Worm (Caenorhabditis elegans) whole organism, young adult: ENCODE data around the gene gadr-3.

Experiments used
- B0019.2 ChIP-seq: fragments of 200-800 bp; sonication (Bioruptor generic); conservative IDR thresholded peaks from 2 replicates; pipeline ENCODE4 v1.3.6; 2022; ENCODE audit warnings: missing genetic modification reagents, missing genetic modification characterization, missing compliant biosample characterization
- B0336.3 ChIP-seq: fragments of 200-800 bp; sonication (Bioruptor generic); IDR thresholded peaks from 2 replicates; pipeline ENCODE4 v1.3.6; 2022; ENCODE audit warnings: missing genetic modification characterization, missing compliant biosample characterization
- C06A6.2 ChIP-seq: fragments of 200-800 bp; sonication (Bioruptor generic); conservative IDR thresholded peaks from 2 replicates; pipeline ENCODE4 v1.3.6; 2022; ENCODE audit warnings: missing genetic modification characterization, missing compliant biosample characterization
- D2030.7 ChIP-seq: fragments of 200-800 bp; sonication (Bioruptor generic); IDR thresholded peaks from 2 replicates; pipeline ENCODE4 v1.3.6; 2022; ENCODE audit warnings: missing genetic modification reagents, missing genetic modification characterization, missing compliant biosample characterization
- F10E7.11 ChIP-seq: sonication (generic microtip); optimal IDR thresholded peaks from 2 replicates; lab custom pipeline; 2017; ENCODE audit warnings: mild to moderate bottlenecking, missing genetic modification characterization, moderate library complexity, missing compliant biosample characterization
- F49E8.2 ChIP-seq: sonication (generic microtip); optimal IDR thresholded peaks from 3 replicates; lab custom pipeline; 2017; ENCODE audit warnings: missing genetic modification characterization, mild to moderate bottlenecking, missing compliant biosample characterization, antibody characterized with exemption, moderate library complexity; ENCODE audit not compliant: insufficient read depth
- F52B5.7 ChIP-seq: sonication (generic microtip); optimal IDR thresholded peaks from 2 replicates; lab custom pipeline; 2016; ENCODE audit warnings: mild to moderate bottlenecking, missing genetic modification characterization, missing compliant biosample characterization
- T07F8.4 ChIP-seq: sonication (generic microtip); optimal IDR thresholded peaks from 2 replicates; lab custom pipeline; 2016; ENCODE audit warnings: mild to moderate bottlenecking, missing genetic modification characterization, moderate library complexity, missing compliant biosample characterization
- T26A5.8 ChIP-seq: sonication (generic microtip); optimal IDR thresholded peaks from 2 replicates; lab custom pipeline; 2016; ENCODE audit warnings: missing genetic modification characterization, missing compliant biosample characterization
- Y67H2A.10 ChIP-seq: fragments of 200-800 bp; sonication (Bioruptor generic); conservative IDR thresholded peaks from 2 replicates; pipeline ENCODE4 v1.3.6; 2022; ENCODE audit warnings: missing genetic modification reagents, missing genetic modification characterization, missing compliant biosample characterization
- Y95B8A.8 ChIP-seq: fragments of 200-800 bp; sonication (Bioruptor generic); IDR thresholded peaks from 2 replicates; pipeline ENCODE4 v1.3.6; 2022; ENCODE audit warnings: missing genetic modification reagents, missing genetic modification characterization, missing compliant biosample characterization
- ZK185.1 ChIP-seq: sonication (generic microtip); optimal IDR thresholded peaks from 2 replicates; lab custom pipeline; 2016; ENCODE audit warnings: mild to moderate bottlenecking, missing genetic modification characterization, missing compliant biosample characterization; ENCODE audit not compliant: poor library complexity, severe bottlenecking
- aptf-3 ChIP-seq: fragments of 200-800 bp; sonication (Bioruptor generic); IDR thresholded peaks from 2 replicates; pipeline ENCODE4 v1.3.6; 2022; ENCODE audit warnings: missing genetic modification characterization, missing compliant biosample characterization
- ccch-3 ChIP-seq: fragments of 200-800 bp; sonication (Bioruptor generic); optimal IDR thresholded peaks from 2 replicates; lab custom pipeline; 2018; ENCODE audit warnings: mild to moderate bottlenecking, missing genetic modification characterization, missing compliant biosample characterization
- ceh-100 ChIP-seq: fragments of 200-800 bp; sonication (Bioruptor generic); IDR thresholded peaks from 2 replicates; pipeline ENCODE4 v1.3.6; 2022; ENCODE audit warnings: missing genetic modification reagents, missing genetic modification characterization, missing compliant biosample characterization
- ceh-27 ChIP-seq: fragments of 200-800 bp; sonication (Bioruptor generic); optimal IDR thresholded peaks from 2 replicates; lab custom pipeline; 2018; ENCODE audit warnings: mild to moderate bottlenecking, missing genetic modification characterization, moderate library complexity, missing compliant biosample characterization
- dpl-1 ChIP-seq: fragments of 150-350 bp; optimal IDR thresholded peaks from 2 replicates; lab custom pipeline; 2014; ENCODE audit warnings: missing biosample characterization, missing genetic modification reagents, missing genetic modification characterization
- ets-4 ChIP-seq: fragments of 200-800 bp; sonication (Bioruptor generic); optimal IDR thresholded peaks from 2 replicates; lab custom pipeline; 2018; ENCODE audit warnings: mild to moderate bottlenecking, missing genetic modification characterization, missing compliant biosample characterization
- hrde-1 ChIP-seq: sonication (generic microtip); optimal IDR thresholded peaks from 2 replicates; lab custom pipeline; 2016; ENCODE audit warnings: missing genetic modification characterization, mild to moderate bottlenecking, missing compliant biosample characterization, moderate library complexity, missing genotype, missing genetic modification reagents, borderline replicate concordance
- let-526 ChIP-seq: fragments of 200-800 bp; sonication (Bioruptor generic); IDR thresholded peaks from 2 replicates; pipeline ENCODE4 v1.3.6; 2022; ENCODE audit warnings: missing genetic modification reagents, missing genetic modification characterization, missing compliant biosample characterization
- lin-26 ChIP-seq: fragments of 200-800 bp; sonication (Bioruptor generic); IDR thresholded peaks from 2 replicates; pipeline ENCODE4 v1.3.6; 2022; ENCODE audit warnings: missing genetic modification reagents, missing genetic modification characterization, missing compliant biosample characterization
- lir-1 ChIP-seq: fragments of 200-800 bp; sonication (Bioruptor generic); conservative IDR thresholded peaks from 2 replicates; pipeline ENCODE4 v1.3.6; 2022; ENCODE audit warnings: missing genetic modification reagents, missing genetic modification characterization, missing compliant biosample characterization
- lsl-1 ChIP-seq: fragments of 200-800 bp; sonication (Bioruptor generic); optimal IDR thresholded peaks from 2 replicates; lab custom pipeline; 2018; ENCODE audit warnings: mild to moderate bottlenecking, missing genetic modification characterization, moderate library complexity, missing compliant biosample characterization
- madf-3 ChIP-seq: fragments of 200-800 bp; sonication (Bioruptor generic); IDR thresholded peaks from 2 replicates; pipeline ENCODE4 v1.3.6; 2022; ENCODE audit warnings: missing genetic modification reagents, missing genetic modification characterization, missing compliant biosample characterization
- mcd-1 ChIP-seq: fragments of 200-800 bp; sonication (Bioruptor generic); IDR thresholded peaks from 2 replicates; pipeline ENCODE4 v1.3.6; 2022; ENCODE audit warnings: missing genetic modification reagents, missing genetic modification characterization, missing compliant biosample characterization
- mel-28 ChIP-seq: sonication (generic microtip); optimal IDR thresholded peaks from 2 replicates; lab custom pipeline; 2016; ENCODE audit warnings: borderline replicate concordance, mild to moderate bottlenecking, missing genetic modification characterization, missing compliant biosample characterization
- mes-4 ChIP-seq: sonication (generic microtip); optimal IDR thresholded peaks from 2 replicates; lab custom pipeline; 2016; ENCODE audit warnings: missing genotype, missing genetic modification characterization, missing compliant biosample characterization
- mxl-1 ChIP-seq: sonication (generic microtip); optimal IDR thresholded peaks from 2 replicates; lab custom pipeline; 2016; ENCODE audit warnings: missing genetic modification characterization, missing compliant biosample characterization
- nhr-27 ChIP-seq: fragments of 200-800 bp; sonication (Bioruptor generic); optimal IDR thresholded peaks from 2 replicates; lab custom pipeline; 2018; ENCODE audit warnings: mild to moderate bottlenecking, missing genetic modification characterization, moderate library complexity, missing compliant biosample characterization
- pbrm-1 ChIP-seq: fragments of 200-800 bp; sonication (Bioruptor generic); IDR thresholded peaks from 2 replicates; pipeline ENCODE4 v1.3.6; 2022; ENCODE audit warnings: missing genetic modification reagents, missing genetic modification characterization, missing compliant biosample characterization
- repo-1 ChIP-seq: sonication (generic microtip); optimal IDR thresholded peaks from 2 replicates; lab custom pipeline; 2017; ENCODE audit warnings: mild to moderate bottlenecking, missing genetic modification characterization, missing compliant biosample characterization
- sdz-38 ChIP-seq: sonication (generic microtip); optimal IDR thresholded peaks from 2 replicates; lab custom pipeline; 2016; ENCODE audit warnings: missing genotype, missing genetic modification characterization, missing compliant biosample characterization
- snpc-1.3 ChIP-seq: sonication (generic microtip); optimal IDR thresholded peaks from 2 replicates; lab custom pipeline; 2017; ENCODE audit warnings: missing genetic modification characterization, mild to moderate bottlenecking, missing compliant biosample characterization, antibody characterized with exemption, moderate library complexity, missing genotype, missing genetic modification reagents; ENCODE audit not compliant: insufficient read depth
- somi-1 ChIP-seq: fragments of 200-800 bp; sonication (Bioruptor generic); optimal IDR thresholded peaks from 2 replicates; lab custom pipeline; 2018; ENCODE audit warnings: mild to moderate bottlenecking, missing genetic modification characterization, missing compliant biosample characterization
- sptf-2 ChIP-seq: fragments of 200-800 bp; sonication (Bioruptor generic); optimal IDR thresholded peaks from 2 replicates; lab custom pipeline; 2018; ENCODE audit warnings: mild to moderate bottlenecking, missing genetic modification characterization, missing compliant biosample characterization
- tbp1 ChIP-seq: fragments of 200-800 bp; sonication (Bioruptor generic); optimal IDR thresholded peaks from 2 replicates; lab custom pipeline; 2018; ENCODE audit warnings: mild to moderate bottlenecking, missing genetic modification characterization, missing compliant biosample characterization
- xnd-1 ChIP-seq: sonication (generic microtip); optimal IDR thresholded peaks from 2 replicates; lab custom pipeline; 2016; ENCODE audit warnings: missing genotype, missing genetic modification reagents, missing genetic modification characterization, missing compliant biosample characterization
- zim-3 ChIP-seq: sonication (generic microtip); optimal IDR thresholded peaks from 2 replicates; lab custom pipeline; 2017; ENCODE audit warnings: mild to moderate bottlenecking, missing genetic modification characterization, moderate library complexity, missing compliant biosample characterization
- ztf-18 ChIP-seq: sonication (generic microtip); optimal IDR thresholded peaks from 2 replicates; lab custom pipeline; 2016; ENCODE audit warnings: missing genotype, mild to moderate bottlenecking, missing genetic modification characterization, missing compliant biosample characterization
- ztf-26 ChIP-seq: sonication (generic microtip); optimal IDR thresholded peaks from 2 replicates; lab custom pipeline; 2017; ENCODE audit warnings: missing genetic modification characterization, missing compliant biosample characterization
- ztf-3 ChIP-seq: fragments of 200-800 bp; sonication (Bioruptor generic); optimal IDR thresholded peaks from 2 replicates; lab custom pipeline; 2018; ENCODE audit warnings: mild to moderate bottlenecking, missing genetic modification characterization, missing compliant biosample characterization

gadr-3 gene

DNA sequence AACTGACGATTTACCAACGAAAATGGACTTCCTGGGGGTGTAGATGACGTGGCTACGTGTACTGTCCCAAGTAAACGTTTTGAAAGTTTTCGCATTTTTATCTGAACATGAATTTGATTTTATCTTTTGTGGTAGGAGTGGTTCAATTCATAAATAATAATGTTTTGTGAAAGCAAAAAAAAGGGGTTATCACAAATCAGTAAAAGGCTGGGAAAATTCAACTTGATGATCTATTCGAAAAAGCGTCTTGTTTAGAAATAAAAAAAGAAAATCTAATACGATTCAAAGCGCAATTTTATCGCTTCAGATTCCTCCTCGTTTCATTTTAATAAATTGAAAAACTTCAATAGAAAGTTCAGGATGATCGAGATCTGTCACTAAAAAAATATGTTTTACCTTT lies 38.3 kb upstream of the gadr-3 start, which contains the start of gene C56G2.5:
Gene C56G2.5 (minus strand): TSS at position 101 of the 400 bp plus-strand sequence.
- TF ChIP-seq dpl-1 (GFP tag; lab: Kevin White, UChicago), result no peak
- no peak for TF ChIP-seq xnd-1 (tag; lab: Kevin White, UChicago)
- TF ChIP-seq lir-1 (GFP tag; lab: Robert Waterston, UW), result no peak
- TF ChIP-seq D2030.7 (GFP tag; lab: Robert Waterston, UW), result no peak
- TF ChIP-seq T26A5.8 (tag; lab: Kevin White, UChicago), result no peak

DNA sequence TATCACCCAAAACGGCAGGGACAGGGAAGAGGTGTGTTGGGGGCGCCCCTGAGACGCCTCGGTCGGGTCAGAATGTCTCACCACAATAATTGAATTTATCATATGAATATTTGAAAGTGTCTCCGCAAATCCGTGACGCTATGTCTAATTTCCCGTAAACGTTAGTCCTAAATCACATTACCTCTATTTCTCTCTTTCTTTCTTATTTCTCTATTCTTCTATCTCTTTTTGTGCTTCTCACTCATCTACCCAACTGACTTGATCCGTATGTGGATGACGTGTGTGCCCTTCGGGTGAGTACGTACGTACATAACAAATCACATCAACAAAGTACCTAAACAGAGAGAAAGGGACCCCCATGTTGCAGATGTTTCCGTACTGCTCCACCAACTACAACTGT lies 31.6 kb upstream of the gadr-3 start:
- TF ChIP-seq somi-1, result no peak
- TF ChIP-seq ets-4, result no peak

DNA sequence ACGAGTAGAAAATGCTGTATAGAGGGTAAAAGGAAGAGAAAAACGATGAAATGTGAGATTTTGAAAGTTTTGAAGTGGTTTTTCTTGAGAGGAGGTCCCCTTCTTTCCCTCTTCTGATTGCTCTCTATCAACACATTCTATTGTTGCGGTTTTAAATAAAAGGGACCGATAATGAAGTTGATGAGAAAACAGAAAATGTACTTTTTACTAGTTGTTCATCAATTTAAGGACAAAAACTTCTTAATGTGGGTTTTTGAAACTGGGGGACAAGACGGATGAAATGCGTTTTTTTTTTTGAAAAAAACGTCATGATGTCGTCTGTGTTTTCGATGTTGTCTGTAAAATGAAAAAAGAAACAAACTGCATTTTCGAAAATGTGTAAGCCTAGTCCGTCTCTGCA lies 31.0 kb upstream of the gadr-3 start:
- TF ChIP-seq C06A6.2 (GFP tag; lab: Robert Waterston, UW), result no peak
- TF ChIP-seq T07F8.4 (tag; lab: Kevin White, UChicago), result no peak
- TF ChIP-seq ccch-3 (GFP tag; lab: Kevin White, UChicago), result no peak
- no peak for TF ChIP-seq lin-26
- no peak for TF ChIP-seq F49E8.2 (tag; lab: Kevin White, UChicago)
- TF ChIP-seq ceh-27, result peak; percentile 25
- no peak for TF ChIP-seq ztf-18 (tag; lab: Kevin White, UChicago)
- TF ChIP-seq, all 124 proteins: peak for 1

DNA sequence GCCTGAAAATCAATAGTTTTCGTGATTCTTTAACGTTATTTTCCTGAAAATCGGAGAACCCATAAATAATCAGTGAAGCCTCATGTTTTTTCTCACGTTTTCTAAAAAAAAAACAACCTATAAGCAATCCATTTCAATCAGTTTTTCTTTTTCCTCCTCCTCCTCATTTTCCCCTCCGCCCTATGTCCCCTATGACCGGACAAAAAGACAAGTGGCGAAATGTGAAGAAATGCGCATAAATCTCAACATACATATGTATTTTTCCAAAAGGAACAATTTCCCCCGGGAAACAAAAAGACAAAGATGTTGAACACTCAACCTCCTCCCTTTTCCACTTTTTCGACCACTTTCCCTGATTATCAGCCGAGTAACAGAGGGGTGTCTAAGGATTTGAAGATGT lies 29.7 kb upstream of the gadr-3 start:
- no peak for TF ChIP-seq B0336.3
- no peak for TF ChIP-seq tbp1 (GFP tag; lab: Kevin White, UChicago)
- TF ChIP-seq snpc-1.3 (tag; lab: Kevin White, UChicago), result no peak
- TF ChIP-seq ztf-3 (GFP tag; lab: Kevin White, UChicago), result no peak
- TF ChIP-seq nhr-27 (tag; lab: Kevin White, UChicago), result no peak
- TF ChIP-seq mxl-1, result no peak
- no peak for TF ChIP-seq sdz-38 (tag; lab: Kevin White, UChicago)
- TF ChIP-seq sptf-2 (GFP tag; lab: Kevin White, UChicago), result no peak
- TF ChIP-seq ztf-26 (tag; lab: Kevin White, UChicago), result no peak

DNA sequence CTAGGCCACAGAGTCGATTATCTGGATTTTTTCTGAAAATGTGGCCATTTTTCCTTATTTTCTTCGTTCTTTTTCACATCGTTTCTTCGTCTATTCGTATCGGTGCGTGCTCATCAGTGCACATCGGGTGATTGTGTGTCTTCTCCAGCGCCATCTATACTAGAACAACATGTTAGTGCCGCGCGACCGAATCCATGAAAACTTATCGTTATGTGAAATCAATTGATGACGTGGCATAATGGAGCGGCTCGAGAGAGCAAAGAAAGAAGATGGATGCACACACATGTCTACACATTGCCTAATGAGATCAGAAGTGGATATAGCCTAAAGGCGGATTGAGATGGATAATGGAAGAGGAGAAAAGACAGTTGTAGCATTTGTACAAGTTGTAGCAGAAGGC lies 26.5 kb upstream of the gadr-3 start:
- TF ChIP-seq lsl-1 (GFP tag; lab: Kevin White, UChicago) (no peak), madf-3 (GFP tag; lab: Robert Waterston, UW) (no peak), ceh-100 (GFP tag; lab: Robert Waterston, UW) (no peak), Y67H2A.10 (GFP tag; lab: Robert Waterston, UW) (no peak), C06A6.2 (GFP tag; lab: Robert Waterston, UW) (no peak), F52B5.7 (tag; lab: Kevin White, UChicago) (no peak), pbrm-1 (GFP tag; lab: Robert Waterston, UW) (no peak), mel-28 (tag; lab: Kevin White, UChicago) (no peak), ztf-18 (tag; lab: Kevin White, UChicago) (no peak), F10E7.11 (tag; lab: Kevin White, UChicago) (no peak)
- TF ChIP-seq, all 124 proteins: peak for 0

DNA sequence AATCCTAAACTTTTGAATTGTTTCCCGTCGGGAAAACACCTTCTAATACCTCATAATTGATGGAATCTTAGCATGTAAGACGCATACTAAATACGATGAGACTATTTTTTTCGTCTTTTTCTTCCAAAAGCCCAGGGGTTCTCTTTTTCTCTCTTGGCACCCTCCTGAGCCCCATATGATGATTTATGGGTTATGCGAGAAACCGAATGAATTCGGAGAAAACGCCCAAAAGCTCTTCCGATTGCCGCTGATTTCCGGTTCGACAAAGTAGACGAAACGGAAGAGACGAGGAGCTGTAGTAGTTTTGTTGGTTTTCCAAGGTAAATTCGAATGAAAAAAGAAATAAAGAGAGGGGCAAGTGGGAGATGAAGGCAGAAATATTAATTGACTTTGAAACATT lies 25.7 kb upstream of the gadr-3 start:
- no peak for TF ChIP-seq aptf-3 (GFP tag; lab: Robert Waterston, UW)
- TF ChIP-seq ZK185.1 (tag; lab: Kevin White, UChicago), result no peak
- TF ChIP-seq mes-4 (tag; lab: Kevin White, UChicago), result no peak
- TF ChIP-seq mxl-1, result no peak
- no peak for TF ChIP-seq sdz-38 (tag; lab: Kevin White, UChicago)
- no peak for TF ChIP-seq ztf-26 (tag; lab: Kevin White, UChicago)
- TF ChIP-seq mcd-1, result no peak
- TF ChIP-seq D2030.7 (GFP tag; lab: Robert Waterston, UW), result no peak
- no peak for TF ChIP-seq B0019.2 (GFP tag; lab: Robert Waterston, UW)
- TF ChIP-seq let-526 (GFP tag; lab: Robert Waterston, UW), result no peak
- TF ChIP-seq hrde-1 (tag; lab: Kevin White, UChicago), result no peak
- no peak for TF ChIP-seq T26A5.8 (tag; lab: Kevin White, UChicago)
- no peak for TF ChIP-seq zim-3
- no peak for TF ChIP-seq repo-1 (tag; lab: Kevin White, UChicago)
- no peak for TF ChIP-seq Y95B8A.8
